Fruit fly (Drosophila melanogaster) whole organism, embryonic: ENCODE data around the gene Hsp70Aa.

Experiments
- BEAF-32 ChIP-seq: fragments of 200-800 bp; sonication (Bioruptor generic); optimal IDR thresholded peaks from 3 replicates; lab custom pipeline; 2017; ENCODE audit warnings: missing biosample characterization, missing genetic modification characterization, mild to moderate bottlenecking, moderate library complexity, missing genetic modification reagents
- CG10274 ChIP-seq: fragments of 200-800 bp; sonication (Bioruptor generic); optimal IDR thresholded peaks from 3 replicates; lab custom pipeline; 2017; ENCODE audit warnings: missing biosample characterization, mild to moderate bottlenecking, missing genetic modification characterization
- CG11085 ChIP-seq: fragments of 200-800 bp; sonication (Bioruptor generic); IDR thresholded peaks from 2 replicates; pipeline ENCODE4 v1.3.6; 2022; ENCODE audit warnings: missing biosample characterization, missing genetic modification characterization
- CG12744 ChIP-seq: fragments of 200-800 bp; sonication (Bioruptor generic); optimal IDR thresholded peaks from 2 replicates; lab custom pipeline; 2016; ENCODE audit warnings: missing biosample characterization, missing genetic modification characterization
- CG1602 ChIP-seq: fragments of 200-800 bp; sonication (Bioruptor generic); optimal IDR thresholded peaks from 3 replicates; lab custom pipeline; 2016; ENCODE audit warnings: missing biosample characterization, missing genetic modification characterization
- CG17612 ChIP-seq: fragments of 200-800 bp; sonication (Bioruptor generic); IDR thresholded peaks from 2 replicates; pipeline ENCODE4 v1.3.6; 2022; ENCODE audit warnings: missing biosample characterization, missing genetic modification characterization
- CG18262 ChIP-seq: fragments of 200-800 bp; optimal IDR thresholded peaks from 3 replicates; lab custom pipeline; 2019; ENCODE audit warnings: missing biosample characterization, mild to moderate bottlenecking, missing genetic modification characterization, moderate library complexity
- CG2120 ChIP-seq: fragments of 200-800 bp; sonication (Bioruptor generic); optimal IDR thresholded peaks from 3 replicates; lab custom pipeline; 2016; ENCODE audit warnings: missing biosample characterization, missing genetic modification characterization
- CG2199 ChIP-seq: fragments of 200-800 bp; sonication (Bioruptor generic); IDR thresholded peaks from 3 replicates; pipeline ENCODE4 v1.3.6; 2022; ENCODE audit warnings: missing biosample characterization, missing genetic modification characterization
- CG34224 ChIP-seq: fragments of 200-800 bp; sonication (Bioruptor generic); IDR thresholded peaks from 3 replicates; pipeline ENCODE4 v1.3.6; 2022; ENCODE audit warnings: missing biosample characterization, missing genetic modification characterization; ENCODE audit not compliant: partially characterized antibody
- CG34422 ChIP-seq: fragments of 200-800 bp; sonication (Bioruptor generic); IDR thresholded peaks from 3 replicates; pipeline ENCODE4 v1.3.6; 2022; ENCODE audit warnings: missing biosample characterization, missing genetic modification characterization
- CG4404 ChIP-seq: fragments of 200-800 bp; sonication (Bioruptor generic); IDR thresholded peaks from 2 replicates; pipeline ENCODE4 v1.3.6; 2022; ENCODE audit warnings: missing biosample characterization, missing genetic modification characterization
- CG6175 ChIP-seq: fragments of 200-800 bp; sonication (Bioruptor generic); IDR thresholded peaks from 3 replicates; pipeline ENCODE4 v1.3.6; 2022; ENCODE audit warnings: missing biosample characterization, missing genetic modification characterization
- CG6683 ChIP-seq: fragments of 200-800 bp; sonication (Bioruptor generic); optimal IDR thresholded peaks from 2 replicates; lab custom pipeline; 2017; ENCODE audit warnings: missing biosample characterization, mild to moderate bottlenecking, missing genetic modification characterization, missing genetic modification reagents
- CG6689 ChIP-seq: fragments of 200-800 bp; sonication (Bioruptor generic); IDR thresholded peaks from 2 replicates; pipeline ENCODE4 v1.3.6; 2022; ENCODE audit warnings: missing biosample characterization, missing genetic modification characterization
- CG7271 ChIP-seq: fragments of 200-800 bp; sonication (Bioruptor generic); optimal IDR thresholded peaks from 2 replicates; lab custom pipeline; 2018; ENCODE audit warnings: missing biosample characterization, mild to moderate bottlenecking, missing genetic modification characterization, moderate library complexity
- CG7963 ChIP-seq: fragments of 200-800 bp; sonication (Bioruptor generic); IDR thresholded peaks from 3 replicates; pipeline ENCODE4 v1.3.6; 2022; ENCODE audit warnings: missing biosample characterization, missing genetic modification characterization; ENCODE audit not compliant: partially characterized antibody
- CG9797 ChIP-seq: fragments of 200-800 bp; sonication (Bioruptor generic); optimal IDR thresholded peaks from 3 replicates; lab custom pipeline; 2018; ENCODE audit warnings: missing biosample characterization, mild to moderate bottlenecking, missing genetic modification characterization
- Dbx ChIP-seq: fragments of 200-800 bp; sonication (Bioruptor generic); IDR thresholded peaks from 3 replicates; pipeline ENCODE4 v1.3.6; 2022; ENCODE audit warnings: missing biosample characterization, missing genetic modification characterization
- Dll ChIP-seq: fragments of 200-800 bp; sonication (Bioruptor generic); IDR thresholded peaks from 4 replicates; pipeline ENCODE4 v1.3.6; 2022; ENCODE audit warnings: missing biosample characterization, missing genetic modification characterization; ENCODE audit not compliant: partially characterized antibody
- ERR ChIP-seq: fragments of 200-800 bp; sonication (Bioruptor generic); optimal IDR thresholded peaks from 2 replicates; lab custom pipeline; 2016; ENCODE audit warnings: missing biosample characterization, missing genetic modification characterization
- GATAe ChIP-seq: fragments of 200-800 bp; sonication (Bioruptor generic); conservative IDR thresholded peaks from 2 replicates; pipeline ENCODE4 v1.3.6; 2022; ENCODE audit warnings: missing biosample characterization, missing genetic modification characterization
- Hr78 ChIP-seq, 2 experiments: fragments of 200-800 bp in 1 of 2; fragments of >200 bp in 1 of 2; sonication (Bioruptor generic) in 1 of 2; optimal IDR thresholded peaks; 2 replicates each; lab custom pipeline; 2017 to 2019; ENCODE audit warnings: missing biosample characterization in 2 of 2, missing genetic modification characterization in 2 of 2, mild to moderate bottlenecking in 1 of 2, moderate library complexity in 1 of 2
- Hsf ChIP-seq: fragments of 200-800 bp; sonication (Bioruptor generic); optimal IDR thresholded peaks from 3 replicates; lab custom pipeline; 2016; ENCODE audit warnings: missing biosample characterization, missing genetic modification characterization
- Meics ChIP-seq: fragments of 200-800 bp; sonication (Bioruptor generic); optimal IDR thresholded peaks from 2 replicates; lab custom pipeline; 2017; ENCODE audit warnings: missing biosample characterization, mild to moderate bottlenecking, missing genetic modification characterization
- NFAT ChIP-seq: fragments of 200-800 bp; sonication (Bioruptor generic); IDR thresholded peaks from 2 replicates; pipeline ENCODE4 v1.3.6; 2022; ENCODE audit warnings: missing biosample characterization, missing genetic modification characterization
- Oaz ChIP-seq: fragments of 200-800 bp; sonication (Bioruptor generic); IDR thresholded peaks from 2 replicates; pipeline ENCODE4 v1.3.6; 2022; ENCODE audit warnings: missing biosample characterization, missing genetic modification characterization
- Pdp1 ChIP-seq, 2 experiments: fragments of 200-800 bp; sonication (Bioruptor generic); optimal IDR thresholded peaks; 3 replicates each; lab custom pipeline; 2016; ENCODE audit warnings: missing biosample characterization in 2 of 2, missing genetic modification characterization in 2 of 2, mild to moderate bottlenecking in 1 of 2, moderate library complexity in 1 of 2
- Six4 ChIP-seq: fragments of 200-800 bp; sonication (Bioruptor generic); optimal IDR thresholded peaks from 2 replicates; lab custom pipeline; 2016; ENCODE audit warnings: missing biosample characterization, missing genetic modification characterization
- Ssrp ChIP-seq: fragments of 200-800 bp; sonication (Bioruptor generic); optimal IDR thresholded peaks from 2 replicates; lab custom pipeline; 2018; ENCODE audit warnings: missing biosample characterization, mild to moderate bottlenecking, missing genetic modification characterization, moderate library complexity
- ab ChIP-seq: fragments of 200-800 bp; sonication (Bioruptor generic); optimal IDR thresholded peaks from 2 replicates; lab custom pipeline; 2016; ENCODE audit warnings: missing biosample characterization, missing genetic modification characterization
- corto ChIP-seq: fragments of 200-800 bp; sonication (Bioruptor generic); optimal IDR thresholded peaks from 2 replicates; lab custom pipeline; 2016; ENCODE audit warnings: missing biosample characterization, mild to moderate bottlenecking, missing genetic modification characterization, moderate library complexity
- da ChIP-seq: fragments of 200-800 bp; sonication (Bioruptor generic); optimal IDR thresholded peaks from 2 replicates; lab custom pipeline; 2016; ENCODE audit warnings: missing biosample characterization, missing genetic modification characterization
- emc ChIP-seq: fragments of 200-800 bp; sonication (Bioruptor generic); optimal IDR thresholded peaks from 2 replicates; lab custom pipeline; 2016; ENCODE audit warnings: missing biosample characterization, missing genetic modification characterization
- ems ChIP-seq: fragments of 200-800 bp; sonication (Bioruptor generic); optimal IDR thresholded peaks from 3 replicates; lab custom pipeline; 2016; ENCODE audit warnings: missing biosample characterization, missing genetic modification characterization
- fru ChIP-seq: fragments of >200 bp; optimal IDR thresholded peaks from 2 replicates; lab custom pipeline; 2017
- gce ChIP-seq: fragments of 200-800 bp; sonication (Bioruptor generic); IDR thresholded peaks from 3 replicates; pipeline ENCODE4 v1.3.6; 2022; ENCODE audit warnings: missing biosample characterization, missing genetic modification characterization
- grau ChIP-seq: fragments of 200-800 bp; optimal IDR thresholded peaks from 3 replicates; lab custom pipeline; 2019; ENCODE audit warnings: missing biosample characterization, mild to moderate bottlenecking, missing genetic modification characterization, moderate library complexity
- gt ChIP-seq: fragments of 200-800 bp; sonication (Bioruptor generic); IDR thresholded peaks from 2 replicates; pipeline ENCODE4 v1.3.6; 2022; ENCODE audit warnings: missing biosample characterization, missing genetic modification characterization
- hth ChIP-seq: fragments of >200 bp; optimal IDR thresholded peaks from 2 replicates; lab custom pipeline; 2017; ENCODE audit warnings: inconsistent platforms
- kni ChIP-seq: fragments of 200-800 bp; sonication (Bioruptor generic); optimal IDR thresholded peaks from 3 replicates; lab custom pipeline; 2017; ENCODE audit warnings: mild to moderate bottlenecking, missing biosample characterization, missing genetic modification reagents, missing genetic modification characterization
- lola ChIP-seq, 3 experiments: fragments of >200 bp in 2 of 3; fragments of 200-800 bp in 1 of 3; sonication (Bioruptor generic) in 1 of 3; optimal IDR thresholded peaks; 2 replicates each; lab custom pipeline; 2017 to 2019; ENCODE audit warnings: missing biosample characterization in 3 of 3, missing genetic modification characterization in 3 of 3, mild to moderate bottlenecking in 1 of 3, moderate library complexity in 1 of 3
- sc ChIP-seq, 3 experiments: fragments of >200 bp in 2 of 3; fragments of 200-800 bp in 1 of 3; sonication (Bioruptor generic) in 1 of 3; optimal IDR thresholded peaks; 2 replicates in 2 of 3; 3 replicates in 1 of 3; lab custom pipeline; 2017; ENCODE audit warnings: mild to moderate bottlenecking in 1 of 3, missing biosample characterization in 1 of 3, missing genetic modification characterization in 1 of 3, missing genetic modification reagents in 1 of 3
- schlank ChIP-seq: fragments of 200-800 bp; sonication (Bioruptor generic); optimal IDR thresholded peaks from 2 replicates; lab custom pipeline; 2018; ENCODE audit warnings: missing biosample characterization, mild to moderate bottlenecking, missing genetic modification characterization
- shn ChIP-seq: fragments of 200-800 bp; sonication (Bioruptor generic); optimal IDR thresholded peaks from 3 replicates; lab custom pipeline; 2016; ENCODE audit warnings: missing biosample characterization, missing genetic modification characterization
- sim ChIP-seq: fragments of 200-800 bp; sonication (Bioruptor generic); IDR thresholded peaks from 2 replicates; pipeline ENCODE4 v1.3.6; 2022; ENCODE audit warnings: missing biosample characterization, missing genetic modification characterization
- slbo ChIP-seq: fragments of 200-800 bp; sonication (Bioruptor generic); IDR thresholded peaks from 2 replicates; pipeline ENCODE4 v1.3.6; 2022; ENCODE audit warnings: missing biosample characterization, missing genetic modification characterization
- tgo ChIP-seq: fragments of 200-800 bp; sonication (Bioruptor generic); IDR thresholded peaks from 3 replicates; pipeline ENCODE4 v1.3.6; 2022; ENCODE audit warnings: missing biosample characterization, missing genetic modification characterization
- tup ChIP-seq: fragments of 200-800 bp; sonication (Bioruptor generic); optimal IDR thresholded peaks from 2 replicates; lab custom pipeline; 2016; ENCODE audit warnings: missing biosample characterization, mild to moderate bottlenecking, missing genetic modification characterization, moderate library complexity
- vnd ChIP-seq: fragments of 200-800 bp; sonication (Bioruptor generic); IDR thresholded peaks from 3 replicates; pipeline ENCODE4 v1.3.6; 2022; ENCODE audit warnings: missing biosample characterization, missing genetic modification characterization; ENCODE audit not compliant: partially characterized antibody
- z ChIP-seq: fragments of 200-800 bp; sonication (Bioruptor generic); IDR thresholded peaks from 3 replicates; pipeline ENCODE4 v1.3.6; 2022; ENCODE audit warnings: missing biosample characterization, missing genetic modification characterization
- zen2 ChIP-seq: fragments of 200-800 bp; sonication (Bioruptor generic); IDR thresholded peaks from 3 replicates; pipeline ENCODE4 v1.3.6; 2022; ENCODE audit warnings: missing biosample characterization, missing genetic modification characterization; ENCODE audit not compliant: partially characterized antibody

Hsp70Aa gene

DNA sequence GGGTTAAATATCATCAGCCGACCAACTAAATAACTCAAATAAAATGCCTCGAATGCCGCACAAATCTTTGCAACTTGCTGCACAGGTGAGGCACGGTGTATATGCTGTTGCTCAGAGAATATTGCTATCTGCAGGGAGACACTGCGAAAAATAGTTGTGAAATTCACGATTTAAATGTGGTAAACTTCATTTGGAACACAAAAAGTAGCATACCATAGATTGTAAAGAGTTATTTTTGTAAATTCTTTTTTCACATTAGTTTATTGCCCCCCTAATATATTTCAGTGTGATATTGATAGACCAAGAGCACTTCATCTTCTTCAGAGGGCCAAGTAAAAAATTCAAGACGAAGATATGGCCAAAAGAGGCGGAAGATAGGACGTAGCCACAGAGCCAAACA is 35.7 kb downstream of the Hsp70Aa start (continued):
- no peak for TF ChIP-seq CG4404 (GFP tag; lab: Robert Waterston, UW)
- no peak for TF ChIP-seq CG11085 (GFP tag; lab: Robert Waterston, UW)
- TF ChIP-seq lola (GFP tag; optimal IDR thresholded peaks at IDR 0.05; lab: Kevin White, UChicago) = no peak
- TF ChIP-seq z (GFP tag; lab: Robert Waterston, UW) = no peak
- TF ChIP-seq ab (GFP tag; lab: Kevin White, UChicago) = no peak
- TF ChIP-seq fru (lab: Kevin White, UChicago) = no peak
- no peak for TF ChIP-seq kni
- TF ChIP-seq Six4 (GFP tag; lab: Kevin White, UChicago) = no peak
- TF ChIP-seq Ssrp (tag; lab: Kevin White, UChicago) = no peak
- TF ChIP-seq CG2199 = no peak
- TF ChIP-seq grau (tag; lab: Kevin White, UChicago) = no peak
- no peak for TF ChIP-seq gce (GFP tag; lab: Robert Waterston, UW)
- TF ChIP-seq gt (GFP tag; lab: Robert Waterston, UW) = no peak
- TF ChIP-seq GATAe (GFP tag; lab: Robert Waterston, UW) = no peak
- TF ChIP-seq CG7271 (tag; lab: Kevin White, UChicago) = no peak
- no peak for TF ChIP-seq NFAT (GFP tag; lab: Robert Waterston, UW)
- TF ChIP-seq CG34224 (GFP tag; lab: Robert Waterston, UW) = no peak
- TF ChIP-seq schlank (tag; lab: Kevin White, UChicago) = no peak
- no peak for TF ChIP-seq shn (GFP tag; lab: Kevin White, UChicago)
- no peak for TF ChIP-seq CG1602 (GFP tag; lab: Kevin White, UChicago)
- TF ChIP-seq CG7963 (GFP tag; lab: Robert Waterston, UW) = no peak
- TF ChIP-seq Hr78 (GFP tag; optimal IDR thresholded peaks at IDR 0.05; lab: Kevin White, UChicago) = no peak
- no peak for TF ChIP-seq vnd
- TF ChIP-seq corto (GFP tag; lab: Kevin White, UChicago) = no peak
- TF ChIP-seq CG10274 (GFP tag; lab: Kevin White, UChicago) = no peak
- TF ChIP-seq CG12744 (GFP tag; lab: Kevin White, UChicago) = no peak
- TF ChIP-seq Oaz (GFP tag; lab: Robert Waterston, UW) = no peak
- no peak for TF ChIP-seq Hsf (GFP tag; lab: Kevin White, UChicago)
- TF ChIP-seq BEAF-32 (GFP tag; lab: Kevin White, UChicago) = no peak
- peak; percentile 27 for TF ChIP-seq CG2120 (GFP tag; lab: Kevin White, UChicago)
- TF ChIP-seq slbo (GFP tag; lab: Robert Waterston, UW) = peak; percentile 43; the same call in 1 of the 2 replicates
- TF ChIP-seq tup = no peak
- no peak for TF ChIP-seq CG18262 (tag; lab: Kevin White, UChicago)
- TF ChIP-seq sim (GFP tag; lab: Robert Waterston, UW) = no peak
- peak; percentile 22 for TF ChIP-seq Meics (GFP tag; lab: Kevin White, UChicago)
- TF ChIP-seq CG9797 (GFP tag; lab: Kevin White, UChicago) = no peak
- peak; percentile 37; the same call in 1 of the 2 replicates for TF ChIP-seq CG6689 (GFP tag; lab: Robert Waterston, UW)
- TF ChIP-seq da = no peak
- TF ChIP-seq CG6175 (GFP tag; lab: Robert Waterston, UW) = no peak
- no peak for TF ChIP-seq CG34422 (GFP tag; lab: Robert Waterston, UW)
- TF ChIP-seq CG6683 (GFP tag; lab: Kevin White, UChicago) = no peak
- no peak for TF ChIP-seq emc (GFP tag; lab: Kevin White, UChicago)
- TF ChIP-seq hth = no peak
- TF ChIP-seq Dbx (GFP tag; lab: Robert Waterston, UW) = no peak
- no peak for TF ChIP-seq CG17612 (GFP tag; lab: Robert Waterston, UW)
- no peak for TF ChIP-seq Pdp1 (GFP tag; optimal IDR thresholded peaks at IDR 0.05; lab: Kevin White, UChicago)
- no peak for TF ChIP-seq ems (GFP tag; lab: Kevin White, UChicago)
- TF ChIP-seq ERR = no peak
- no peak for TF ChIP-seq Dll (GFP tag; lab: Robert Waterston, UW)
- no peak for TF ChIP-seq zen2 (GFP tag; lab: Robert Waterston, UW)
- no peak for TF ChIP-seq sc (optimal IDR thresholded peaks at IDR 0.05; lab: Kevin White, UChicago)
- no peak for TF ChIP-seq sc (GFP tag; optimal IDR thresholded peaks at IDR 0.05; lab: Kevin White, UChicago)
- TF ChIP-seq tgo = peak; percentile 46; the same call in 2 of the 3 replicates
